Worm (Caenorhabditis elegans) whole organism, L4/young adult: ENCODE measurements around the gene sre-50.

Experiments used
- W03F9.2 ChIP-seq: fragments of 150-350 bp; optimal IDR thresholded peaks from 2 replicates; lab custom pipeline; 2014; ENCODE audit warnings: missing biosample characterization, missing genetic modification characterization
- dao-5 ChIP-seq: sonication (generic microtip); optimal IDR thresholded peaks from 2 replicates; lab custom pipeline; 2016; ENCODE audit warnings: missing genotype, missing genetic modification characterization, moderate library complexity, missing compliant biosample characterization
- him-1 ChIP-seq: sonication (generic microtip); optimal IDR thresholded peaks from 2 replicates; lab custom pipeline; 2016; ENCODE audit warnings: missing genotype, missing genetic modification reagents, missing genetic modification characterization, missing compliant biosample characterization

Gene sre-50

ce11 chrII:12303142-12303541 is at the start of gene sre-50:
TSS of gene sre-50 (plus strand) at chrII:12303525.
- TF ChIP-seq W03F9.2 (no peak), him-1 (tag; lab: Kevin White, UChicago) (no peak), dao-5 (no peak)

- TF ChIP-seq W03F9.2 (no peak), dao-5 (no peak), him-1 (tag; lab: Kevin White, UChicago) (no peak)
Observed at ce11 chrII:12255545-12256233, 47.6 kb upstream of the sre-50 start.

DNA sequence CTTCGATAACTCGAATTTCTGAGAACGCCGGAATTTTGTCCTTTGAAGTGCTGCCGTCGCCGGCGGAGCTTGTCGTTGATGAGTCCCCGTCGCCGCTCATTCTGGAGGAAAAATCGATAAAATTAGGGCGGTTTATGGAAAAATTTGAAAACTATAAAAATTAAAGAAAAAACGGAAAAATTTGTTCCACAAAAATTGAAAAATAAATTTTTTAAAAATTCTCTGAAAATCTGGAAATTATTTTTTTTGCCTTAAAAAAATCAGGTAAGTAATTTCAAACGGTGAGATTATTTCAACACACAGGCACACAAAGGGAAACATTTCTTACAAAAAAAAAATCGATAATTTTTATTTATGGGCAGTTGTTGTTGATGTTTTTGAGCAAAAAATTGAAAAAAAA is 46.8 kb upstream of the sre-50 start, which contains the start of gene parn-2:
TSS of gene parn-2 (minus strand) at position 101 of the 400 bp plus-strand sequence.
- TF ChIP-seq him-1 (tag; lab: Kevin White, UChicago) = no peak

ce11 chrII:12257095-12257494 is 46.2 kb upstream of the sre-50 start:
- TF ChIP-seq dao-5 = no peak
- TF ChIP-seq W03F9.2 = no peak
- no peak for TF ChIP-seq him-1 (tag; lab: Kevin White, UChicago)

- no peak for TF ChIP-seq him-1 (tag; lab: Kevin White, UChicago)
- no peak for TF ChIP-seq dao-5
Observed at ce11 chrII:12260538-12260937, 42.8 kb upstream of the sre-50 start.

ce11 chrII:12261147-12261821 is 42.0 kb upstream of the sre-50 start:
- TF ChIP-seq him-1 (tag; lab: Kevin White, UChicago) (no peak), W03F9.2 (no peak), dao-5 (no peak)

ce11 chrII:12262567-12262966 is 40.8 kb upstream of the sre-50 start:
- no peak for TF ChIP-seq dao-5
- TF ChIP-seq W03F9.2 = no peak
- no peak for TF ChIP-seq him-1 (tag; lab: Kevin White, UChicago)

DNA sequence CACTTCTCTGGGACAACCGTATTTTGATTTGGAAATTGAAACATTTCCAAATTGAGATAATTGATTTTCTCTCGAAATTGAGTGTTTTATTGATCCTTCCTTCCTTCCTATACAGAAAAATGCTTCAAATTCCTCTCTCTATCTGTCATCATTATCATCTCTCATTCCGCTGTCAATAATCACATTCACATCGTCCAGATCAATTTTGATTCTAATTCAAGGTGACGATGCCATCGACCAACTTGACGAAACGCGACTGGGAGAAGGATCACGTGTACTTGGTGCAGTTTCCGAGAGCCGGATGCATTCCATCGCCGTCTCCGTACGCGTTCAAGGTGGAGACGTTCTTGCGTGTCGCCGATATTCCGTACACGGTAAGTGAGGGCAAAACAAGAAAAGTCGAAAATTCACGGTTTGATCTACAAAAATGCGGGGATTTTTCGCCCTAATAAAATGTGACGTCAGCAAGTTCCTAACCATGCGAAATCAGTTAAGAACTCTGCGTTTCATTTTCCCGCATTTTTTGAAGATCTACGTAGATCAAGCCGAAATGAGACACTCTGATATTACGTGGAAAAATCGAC is 39.3 kb upstream of the sre-50 start, which contains the start of gene faxc-1:
TSS of gene faxc-1 (plus strand) at position 222 of the 584 bp plus-strand sequence.
- no peak for TF ChIP-seq him-1 (tag; lab: Kevin White, UChicago)
- no peak for TF ChIP-seq dao-5
- no peak for TF ChIP-seq W03F9.2

DNA sequence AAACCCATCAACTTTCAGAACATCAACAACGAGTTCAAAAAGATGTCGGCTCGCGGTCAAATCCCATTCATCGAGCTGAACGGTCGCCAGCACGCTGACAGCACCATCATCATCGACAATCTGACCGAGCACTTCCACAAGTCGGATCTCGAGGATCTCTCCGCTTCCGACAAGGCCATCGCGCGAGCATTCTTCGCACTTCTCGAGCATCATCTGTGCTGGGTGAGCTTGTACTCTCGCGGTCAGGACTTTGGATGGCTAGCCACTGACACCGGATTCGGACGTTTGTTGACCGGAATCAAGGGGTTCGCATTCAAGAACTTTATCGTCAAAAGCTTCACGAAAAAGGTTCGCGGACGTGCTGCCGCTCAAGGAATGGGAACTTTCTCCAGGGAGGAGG is 38.5 kb upstream of the sre-50 start:
- no peak for TF ChIP-seq him-1 (tag; lab: Kevin White, UChicago)

- no peak for TF ChIP-seq dao-5
Observed at ce11 chrII:12266145-12266544, 37.2 kb upstream of the sre-50 start, which contains the start of gene tric-1B.1. TSS of gene tric-1B.1 (minus strand) at chrII:12266245.

ce11 chrII:12266797-12267196 is 36.5 kb upstream of the sre-50 start:
- TF ChIP-seq him-1 (tag; lab: Kevin White, UChicago) (no peak), W03F9.2 (no peak), dao-5 (no peak)

- TF ChIP-seq dao-5 = no peak
- no peak for TF ChIP-seq W03F9.2
- no peak for TF ChIP-seq him-1 (tag; lab: Kevin White, UChicago)
Observed at ce11 chrII:12268857-12269256, 34.5 kb upstream of the sre-50 start.

ce11 chrII:12274944-12275343 is 28.4 kb upstream of the sre-50 start, which contains the start of gene Y57A10A.27:
TSS of gene Y57A10A.27 (minus strand) at chrII:12275044.
- TF ChIP-seq him-1 (tag; lab: Kevin White, UChicago) (no peak), dao-5 (no peak), W03F9.2 (no peak)

DNA sequence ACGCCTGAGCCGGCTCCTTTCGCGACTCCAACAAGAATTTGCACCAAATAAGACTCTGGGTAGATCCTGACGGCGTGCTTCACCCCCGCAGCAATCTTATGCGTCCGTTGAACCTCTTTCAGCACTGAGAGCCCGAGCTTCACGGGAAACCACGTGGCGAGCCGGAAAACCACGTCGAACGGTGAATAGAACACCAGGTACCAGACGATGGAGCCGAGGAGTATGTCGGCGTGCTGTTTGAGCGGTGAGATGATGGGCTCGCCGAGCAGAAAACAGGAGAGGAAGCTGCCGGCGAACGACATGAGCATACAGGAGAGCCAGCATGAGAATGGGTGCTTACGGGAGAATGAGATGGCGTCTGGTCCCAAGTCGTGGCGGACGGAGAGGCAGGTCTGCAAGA is 24.7 kb upstream of the sre-50 start:
- TF ChIP-seq dao-5 (no peak), W03F9.2 (no peak), him-1 (tag; lab: Kevin White, UChicago) (no peak)

DNA sequence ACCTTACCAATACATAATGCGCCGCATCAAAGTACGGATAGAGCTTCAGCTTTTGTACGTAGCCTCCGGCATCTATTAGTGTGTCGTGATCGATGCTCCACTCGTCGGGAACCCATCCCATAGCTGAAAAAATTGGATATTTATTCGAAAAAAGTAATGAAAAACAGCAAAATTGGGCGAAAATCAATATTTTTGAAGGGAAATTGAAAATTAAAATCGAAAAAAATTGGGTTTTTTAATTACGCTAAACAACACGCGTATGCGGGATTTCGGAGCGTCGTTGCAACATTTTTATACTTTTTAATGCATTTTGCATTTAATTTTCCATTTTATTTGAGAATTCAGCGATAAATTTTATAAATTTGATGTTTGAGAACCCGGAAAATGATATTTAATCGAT is 24.1 kb upstream of the sre-50 start, which contains the start of the genes tric-1B.2 and Y57A10A.29:
TSS of gene tric-1B.2 (minus strand) at position 129 of the 400 bp plus-strand sequence.
TSS of gene Y57A10A.29 (plus strand) at position 303 of the 400 bp plus-strand sequence.
- TF ChIP-seq him-1 (tag; lab: Kevin White, UChicago) = no peak
- TF ChIP-seq dao-5 = no peak
- no peak for TF ChIP-seq W03F9.2
